Worm (Caenorhabditis elegans) whole organism, midembryonic: ENCODE data around the gene F35E8.6.
"Not testable (repeated sequence)": the region's sequence is repeated elsewhere in the genome, so short reads cannot be mapped to it uniquely, and the experiment has no call there.

Source experiments
- T22C8.4 ChIP-seq: fragments of 200-800 bp; sonication (Bioruptor generic); IDR thresholded peaks from 2 replicates; pipeline ENCODE4 v1.3.6; 2022; ENCODE audit warnings: missing genetic modification characterization, missing compliant biosample characterization
- cog-1 ChIP-seq: sonication (generic microtip); optimal IDR thresholded peaks from 2 replicates; lab custom pipeline; 2016; ENCODE audit warnings: missing genetic modification characterization, missing compliant biosample characterization
- flt-1 ChIP-seq: fragments of 200-800 bp; sonication (Bioruptor generic); IDR thresholded peaks from 2 replicates; pipeline ENCODE4 v1.3.6; 2022; ENCODE audit warnings: missing genetic modification characterization, missing compliant biosample characterization
- klf-2 ChIP-seq: fragments of 200-800 bp; sonication (Bioruptor generic); conservative IDR thresholded peaks from 2 replicates; pipeline ENCODE4 v1.3.6; 2022; ENCODE audit warnings: missing genetic modification reagents, missing genetic modification characterization, missing compliant biosample characterization
- med-1 ChIP-seq: sonication (generic microtip); optimal IDR thresholded peaks from 2 replicates; lab custom pipeline; 2017; ENCODE audit warnings: missing genetic modification characterization, mild to moderate bottlenecking, missing compliant biosample characterization, antibody characterized with exemption, missing genetic modification reagents; ENCODE audit not compliant: insufficient read depth
- ref-1 ChIP-seq: fragments of 200-800 bp; sonication (Bioruptor generic); conservative IDR thresholded peaks from 2 replicates; pipeline ENCODE4 v1.3.6; 2022; ENCODE audit warnings: missing genetic modification reagents, missing genetic modification characterization, missing compliant biosample characterization
- tab-1 ChIP-seq: fragments of 200-800 bp; sonication (Bioruptor generic); IDR thresholded peaks from 2 replicates; pipeline ENCODE4 v1.3.6; 2022; ENCODE audit warnings: missing genetic modification characterization, missing compliant biosample characterization
- ztf-23 ChIP-seq: fragments of 200-800 bp; sonication (Bioruptor generic); IDR thresholded peaks from 2 replicates; pipeline ENCODE4 v1.3.6; 2022; ENCODE audit warnings: missing genetic modification reagents, missing genetic modification characterization, missing compliant biosample characterization
- ztf-29 ChIP-seq: fragments of 200-800 bp; sonication (Bioruptor generic); IDR thresholded peaks from 2 replicates; pipeline ENCODE4 v1.3.6; 2022; ENCODE audit warnings: missing genetic modification reagents, missing genetic modification characterization, missing compliant biosample characterization

F35E8.6 gene

ce11 chrV:15891761-15892160 is 20.2 kb upstream of the F35E8.6 start, which contains the start of gene T06C12.12:
Gene T06C12.12 (plus strand): TSS chrV:15892061.
- no peak for TF ChIP-seq T22C8.4 (GFP tag; lab: Robert Waterston, UW)
- TF ChIP-seq cog-1 (tag; lab: Kevin White, UChicago), result no peak
- no peak for TF ChIP-seq med-1 (GFP tag; lab: Kevin White, UChicago)
- no peak for TF ChIP-seq ref-1 (GFP tag; lab: Robert Waterston, UW)
- TF ChIP-seq ztf-29 (GFP tag; lab: Robert Waterston, UW), result no peak
- TF ChIP-seq klf-2 (GFP tag; lab: Robert Waterston, UW), result no peak
- no peak for TF ChIP-seq flt-1
- no peak for TF ChIP-seq tab-1
- TF ChIP-seq ztf-23 (GFP tag; lab: Robert Waterston, UW), result no peak

ce11 chrV:15892696-15893095 is 19.3 kb upstream of the F35E8.6 start, which contains the start of gene T06C12.11:
Gene T06C12.11 (plus strand): TSS chrV:15892996.
- TF ChIP-seq cog-1 (tag; lab: Kevin White, UChicago) (no peak), ztf-29 (GFP tag; lab: Robert Waterston, UW) (no peak), ztf-23 (GFP tag; lab: Robert Waterston, UW) (no peak), T22C8.4 (GFP tag; lab: Robert Waterston, UW) (no peak), ref-1 (GFP tag; lab: Robert Waterston, UW) (no peak), flt-1 (no peak), klf-2 (GFP tag; lab: Robert Waterston, UW) (no peak), tab-1 (no peak), med-1 (GFP tag; lab: Kevin White, UChicago) (no peak)

ce11 chrV:15896671-15897070 is 15.3 kb upstream of the F35E8.6 start, which contains the start of gene nhr-213:
Gene nhr-213 (minus strand): TSS chrV:15896771.
- TF ChIP-seq tab-1 (no peak), ztf-29 (GFP tag; lab: Robert Waterston, UW) (no peak), T22C8.4 (GFP tag; lab: Robert Waterston, UW) (no peak), cog-1 (tag; lab: Kevin White, UChicago) (no peak), flt-1 (no peak), med-1 (GFP tag; lab: Kevin White, UChicago) (no peak), klf-2 (GFP tag; lab: Robert Waterston, UW) (no peak), ztf-23 (GFP tag; lab: Robert Waterston, UW) (no peak), ref-1 (GFP tag; lab: Robert Waterston, UW) (no peak)

ce11 chrV:15897696-15898095 is 14.3 kb upstream of the F35E8.6 start, which contains the start of gene str-60:
Gene str-60 (plus strand): TSS chrV:15897996.
- TF ChIP-seq ref-1 (GFP tag; lab: Robert Waterston, UW) (no peak), tab-1 (no peak), cog-1 (tag; lab: Kevin White, UChicago) (no peak), T22C8.4 (GFP tag; lab: Robert Waterston, UW) (no peak), ztf-29 (GFP tag; lab: Robert Waterston, UW) (no peak), ztf-23 (GFP tag; lab: Robert Waterston, UW) (no peak), klf-2 (GFP tag; lab: Robert Waterston, UW) (no peak), flt-1 (no peak), med-1 (GFP tag; lab: Kevin White, UChicago) (no peak)

ce11 chrV:15899696-15900095 is 12.3 kb upstream of the F35E8.6 start, which contains the start of gene T06C12.14:
Gene T06C12.14 (plus strand): TSS chrV:15899996.
- TF ChIP-seq tab-1 (no peak), flt-1 (no peak), ztf-29 (GFP tag; lab: Robert Waterston, UW) (no peak), T22C8.4 (GFP tag; lab: Robert Waterston, UW) (no peak), cog-1 (tag; lab: Kevin White, UChicago) (no peak), med-1 (GFP tag; lab: Kevin White, UChicago) (no peak), ztf-23 (GFP tag; lab: Robert Waterston, UW) (no peak)

- TF ChIP-seq ref-1 (GFP tag; lab: Robert Waterston, UW) (no peak), ztf-23 (GFP tag; lab: Robert Waterston, UW) (no peak), tab-1 (no peak), flt-1 (no peak), med-1 (GFP tag; lab: Kevin White, UChicago) (no peak), cog-1 (tag; lab: Kevin White, UChicago) (no peak), T22C8.4 (GFP tag; lab: Robert Waterston, UW) (no peak), klf-2 (GFP tag; lab: Robert Waterston, UW) (no peak), ztf-29 (GFP tag; lab: Robert Waterston, UW) (no peak)
These were observed 11.4 kb upstream of the F35E8.6 start for ce11 chrV:15900564-15900963.

- not testable (repeated sequence) for TF ChIP-seq ztf-29 (GFP tag; lab: Robert Waterston, UW); tab-1; T22C8.4 (GFP tag; lab: Robert Waterston, UW)
These were observed 6.4 kb upstream of the F35E8.6 start, which contains the start of the genes F35E8.1 and F35E8.2 for ce11 chrV:15905530-15905929. Gene F35E8.1 (minus strand): TSS chrV:15905630. Gene F35E8.2 (plus strand): TSS chrV:15905661.

ce11 chrV:15912677-15913076 is 729 bp downstream of the F35E8.6 start:
- no peak for TF ChIP-seq tab-1
- no peak for TF ChIP-seq klf-2 (GFP tag; lab: Robert Waterston, UW)
- no peak for TF ChIP-seq cog-1 (tag; lab: Kevin White, UChicago)

- TF ChIP-seq ztf-23 (GFP tag; lab: Robert Waterston, UW) (no peak), ref-1 (GFP tag; lab: Robert Waterston, UW) (no peak), med-1 (GFP tag; lab: Kevin White, UChicago) (no peak), klf-2 (GFP tag; lab: Robert Waterston, UW) (no peak), ztf-29 (GFP tag; lab: Robert Waterston, UW) (no peak), flt-1 (no peak), T22C8.4 (GFP tag; lab: Robert Waterston, UW) (no peak), cog-1 (tag; lab: Kevin White, UChicago) (no peak), tab-1 (no peak)
These were observed 1.8 kb downstream of the F35E8.6 start, which contains the start of gene F35E8.7 for ce11 chrV:15913714-15914113. Gene F35E8.7 (plus strand): TSS chrV:15914014.
